Worm (Caenorhabditis elegans): Measurements from ENCODE around the gene unc-83.

The unc-83 gene

DNA sequence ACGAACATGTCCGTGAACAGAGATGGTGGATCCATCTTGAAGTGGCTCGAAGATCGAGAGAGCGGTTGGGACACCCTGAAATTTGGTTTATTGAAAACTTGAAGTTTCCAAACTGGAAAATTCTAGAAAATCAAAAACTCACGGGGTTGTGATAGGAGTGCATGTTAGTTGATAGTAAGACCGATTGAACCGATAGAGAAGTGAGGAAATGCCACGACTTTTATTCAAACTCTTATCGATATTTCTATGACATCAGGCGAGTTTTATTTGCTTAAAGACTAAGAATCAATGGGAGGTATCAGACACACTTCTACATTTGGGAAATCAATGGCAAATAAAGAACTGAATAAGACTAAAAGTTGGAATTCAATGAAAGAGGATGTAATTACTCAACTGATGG is 24.0 kb downstream of the unc-83 start, which contains the start of gene lec-10:
lec-10 (minus strand) TSS at position 272 of the 400 bp plus-strand sequence.
- no peak for TF ChIP-seq sea-2 (GFP tag; optimal IDR thresholded peaks at IDR 0.05)
- peak; percentile 95 for TF ChIP-seq elt-2 (tag; optimal IDR thresholded peaks at IDR 0.05)
- no peak for TF ChIP-seq skn-1 (tag; optimal IDR thresholded peaks at IDR 0.05)
- TF ChIP-seq jun-1 (tag; optimal IDR thresholded peaks at IDR 0.05), result peak; percentile 26
- TF ChIP-seq pha-4 (tag; optimal IDR thresholded peaks at IDR 0.05), result peak; percentile 59
- peak; percentile 89 for TF ChIP-seq pqm-1 (tag; optimal IDR thresholded peaks at IDR 0.05)
- no peak for TF ChIP-seq nfya-1 (tag; optimal IDR thresholded peaks at IDR 0.05; ENCODE audit: insufficient read depth)

ce11 chrV:6492497-6492896 is 27.6 kb downstream of the unc-83 start:
- peak; percentile 87 for TF ChIP-seq elt-2 (tag; optimal IDR thresholded peaks at IDR 0.05)
- TF ChIP-seq pqm-1 (tag; optimal IDR thresholded peaks at IDR 0.05), result peak; percentile 33
- no peak for TF ChIP-seq nhr-43 (tag; optimal IDR thresholded peaks at IDR 0.05; ENCODE audit: poor library complexity, severe bottlenecking)
- no peak for TF ChIP-seq ztf-4 (tag; optimal IDR thresholded peaks at IDR 0.05)
- TF ChIP-seq skn-1 (tag; optimal IDR thresholded peaks at IDR 0.05), result peak; percentile 7

DNA sequence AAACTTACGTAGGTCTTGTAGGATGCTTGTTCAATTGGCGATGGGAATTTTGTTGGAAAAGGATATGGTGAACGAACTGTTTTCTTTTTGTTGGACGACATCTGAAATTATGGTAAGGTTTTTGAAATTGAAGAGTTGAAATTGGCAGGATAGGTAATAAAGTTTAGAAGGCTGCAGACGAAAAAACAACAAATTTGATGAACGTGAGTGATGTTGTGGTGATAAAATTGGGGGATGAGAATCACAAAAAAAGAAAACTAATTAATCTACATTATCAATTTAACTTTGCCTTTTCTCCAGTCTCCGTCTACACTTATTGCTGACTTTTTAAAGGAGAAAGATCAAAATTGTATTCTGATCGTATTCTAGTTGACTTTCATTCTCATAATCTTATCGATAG is 29.0 kb downstream of the unc-83 start, which contains the start of gene cpt-6:
cpt-6 (minus strand) TSS at position 101 of the 400 bp plus-strand sequence.
- TF ChIP-seq zag-1 (tag; optimal IDR thresholded peaks at IDR 0.05) (no peak), lin-39 (tag; optimal IDR thresholded peaks at IDR 0.05) (no peak), nhr-77 (tag; optimal IDR thresholded peaks at IDR 0.05) (no peak), ztf-4 (tag; optimal IDR thresholded peaks at IDR 0.05) (no peak), fos-1 (tag; optimal IDR thresholded peaks at IDR 0.05) (no peak), daf-12 (tag; optimal IDR thresholded peaks at IDR 0.05) (no peak), lsy-12 (tag; optimal IDR thresholded peaks at IDR 0.05) (no peak), sea-2 (GFP tag; optimal IDR thresholded peaks at IDR 0.05) (no peak), nhr-237 (tag; optimal IDR thresholded peaks at IDR 0.05) (no peak), fkh-2 (tag; optimal IDR thresholded peaks at IDR 0.05) (no peak), nhr-12 (tag; optimal IDR thresholded peaks at IDR 0.05) (no peak)

ce11 chrV:6495353-6495752 is 30.5 kb downstream of the unc-83 start:
- TF ChIP-seq ceh-16 (tag; optimal IDR thresholded peaks at IDR 0.05), result no peak
- no peak for TF ChIP-seq ama-1 (optimal IDR thresholded peaks at IDR 0.05)
- TF ChIP-seq hmg-11 (tag; optimal IDR thresholded peaks at IDR 0.05), result no peak
- no peak for TF ChIP-seq fkh-10 (GFP tag; optimal IDR thresholded peaks at IDR 0.05)
- no peak for TF ChIP-seq ztf-11 (tag; optimal IDR thresholded peaks at IDR 0.05)
- TF ChIP-seq lsy-12 (tag; optimal IDR thresholded peaks at IDR 0.05), result no peak

DNA sequence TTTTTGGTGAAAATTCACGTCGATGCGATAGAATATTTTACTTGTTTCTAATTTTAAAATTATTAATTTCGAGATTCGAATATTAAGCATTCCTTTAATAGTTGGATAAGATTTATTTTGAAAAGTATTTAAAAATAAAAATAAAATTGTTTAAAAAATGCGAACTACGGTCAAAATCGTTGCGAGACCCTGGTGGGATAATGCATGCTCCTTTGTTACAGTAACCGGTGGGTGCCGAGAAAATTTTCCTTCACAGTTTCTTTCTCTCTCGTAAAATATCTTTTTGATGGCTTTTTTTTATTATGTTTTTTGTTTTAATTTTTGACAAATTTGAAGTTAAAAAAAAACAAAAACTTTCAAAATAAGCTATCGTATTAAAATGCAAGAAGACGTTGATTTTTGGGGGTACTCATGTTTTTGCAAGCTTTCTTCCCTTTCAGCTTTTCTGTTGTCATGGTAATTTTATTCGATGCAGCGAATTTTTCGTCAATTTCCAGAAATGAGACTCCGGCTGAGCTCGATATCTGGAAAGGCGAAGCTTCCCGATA is 31.8 kb downstream of the unc-83 start, which contains the start of gene dgtr-1:
dgtr-1 (plus strand) TSS at position 498 of the 548 bp plus-strand sequence.
- no peak for TF ChIP-seq ceh-28 (tag; optimal IDR thresholded peaks at IDR 0.05)
- TF ChIP-seq jun-1 (tag; optimal IDR thresholded peaks at IDR 0.05), result no peak
- TF ChIP-seq nhr-25 (tag; optimal IDR thresholded peaks at IDR 0.05), result no peak
- no peak for TF ChIP-seq nhr-12 (tag; optimal IDR thresholded peaks at IDR 0.05)
- TF ChIP-seq sea-2 (GFP tag; optimal IDR thresholded peaks at IDR 0.05), result no peak
- no peak for TF ChIP-seq snpc-4 (tag; optimal IDR thresholded peaks at IDR 0.05)
- no peak for TF ChIP-seq ztf-11 (tag; optimal IDR thresholded peaks at IDR 0.05)
- TF ChIP-seq fos-1 (tag; optimal IDR thresholded peaks at IDR 0.05), result no peak
- TF ChIP-seq skn-1 (tag; optimal IDR thresholded peaks at IDR 0.05), result no peak
- TF ChIP-seq elt-2 (tag; optimal IDR thresholded peaks at IDR 0.05), result no peak
- no peak for TF ChIP-seq egl-5 (tag; optimal IDR thresholded peaks at IDR 0.05)
- TF ChIP-seq nhr-23 (tag; optimal IDR thresholded peaks at IDR 0.05), result no peak

DNA sequence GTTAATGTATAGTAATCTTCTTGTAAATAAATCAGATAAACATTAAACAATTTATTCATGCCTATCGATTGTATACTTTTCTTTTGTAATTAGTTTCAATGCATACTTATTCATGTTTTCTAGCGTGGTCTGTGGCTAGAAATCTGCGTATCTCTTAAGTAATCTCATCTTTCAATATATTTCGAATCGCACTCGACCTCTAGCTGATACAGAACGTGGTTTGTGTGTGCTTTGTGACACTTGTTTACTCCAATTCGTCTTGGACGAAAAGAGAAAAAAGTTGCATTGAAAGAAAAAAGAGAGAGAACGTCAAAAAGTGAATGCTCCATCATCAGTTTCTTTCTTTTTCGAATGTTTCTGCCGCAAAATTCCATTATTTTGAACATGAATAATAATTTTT is 33.6 kb downstream of the unc-83 start:
- TF ChIP-seq ama-1 (optimal IDR thresholded peaks at IDR 0.05), result no peak
- TF ChIP-seq fos-1 (tag; optimal IDR thresholded peaks at IDR 0.05), result no peak
- TF ChIP-seq nhr-77 (tag; optimal IDR thresholded peaks at IDR 0.05), result no peak
- no peak for TF ChIP-seq ceh-82 (tag; optimal IDR thresholded peaks at IDR 0.05)
- no peak for TF ChIP-seq elt-3 (tag; optimal IDR thresholded peaks at IDR 0.05)
- TF ChIP-seq skn-1 (tag; optimal IDR thresholded peaks at IDR 0.05), result no peak
- peak; percentile 47 for TF ChIP-seq elt-1 (tag; optimal IDR thresholded peaks at IDR 0.05)
- TF ChIP-seq nhr-67 (tag; optimal IDR thresholded peaks at IDR 0.05), result no peak
